Worm (Caenorhabditis elegans): ENCODE data around the gene pes-5.

pes-5 gene

DNA sequence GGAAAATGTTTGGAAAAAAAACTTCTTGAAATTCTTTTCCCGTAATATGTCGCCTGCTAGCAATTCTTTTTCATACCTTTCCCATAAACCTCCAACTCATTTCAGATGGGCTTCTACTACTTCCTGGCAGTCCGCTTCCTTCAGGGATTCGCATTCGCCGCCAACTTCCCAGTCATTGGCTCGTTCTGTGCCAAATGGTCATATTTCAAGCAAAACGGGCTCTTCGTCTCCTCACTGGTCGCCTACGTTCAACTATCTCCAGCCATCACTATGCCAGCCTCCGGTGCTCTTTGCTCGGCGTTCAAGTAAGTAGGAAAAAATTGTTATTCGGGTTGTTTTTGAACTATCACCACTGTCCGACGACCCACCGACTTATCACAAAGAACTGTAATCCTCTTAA, 14.3 kb upstream of the pes-5 start:
- TF ChIP-seq dao-5 (tag; optimal IDR thresholded peaks at IDR 0.05): no peak
- no peak for TF ChIP-seq him-1 (tag; optimal IDR thresholded peaks at IDR 0.05)
- no peak for TF ChIP-seq W03F9.2 (tag; optimal IDR thresholded peaks at IDR 0.05)

DNA sequence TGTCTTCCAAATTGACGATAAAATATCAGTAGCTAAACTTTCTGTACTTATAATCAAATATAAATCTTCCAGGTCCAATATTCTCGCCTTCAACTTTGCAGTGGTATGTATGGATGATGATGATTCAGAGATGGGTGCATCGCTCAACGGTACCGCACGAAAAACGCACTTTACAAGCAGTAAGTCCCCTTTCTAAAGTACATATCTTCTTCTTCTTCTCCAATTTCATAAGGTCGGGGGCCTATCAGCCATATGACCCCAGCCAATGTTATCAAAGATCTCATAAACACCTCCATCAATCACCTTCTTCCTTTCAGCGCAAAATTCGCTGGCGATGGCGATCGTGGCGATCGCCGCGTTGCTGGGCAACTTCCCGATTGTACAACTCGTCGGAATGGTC, 13.6 kb upstream of the pes-5 start:
- no peak for TF ChIP-seq dao-5 (tag; optimal IDR thresholded peaks at IDR 0.05)
- TF ChIP-seq him-1 (tag; optimal IDR thresholded peaks at IDR 0.05): no peak
- no peak for TF ChIP-seq W03F9.2 (tag; optimal IDR thresholded peaks at IDR 0.05)

DNA sequence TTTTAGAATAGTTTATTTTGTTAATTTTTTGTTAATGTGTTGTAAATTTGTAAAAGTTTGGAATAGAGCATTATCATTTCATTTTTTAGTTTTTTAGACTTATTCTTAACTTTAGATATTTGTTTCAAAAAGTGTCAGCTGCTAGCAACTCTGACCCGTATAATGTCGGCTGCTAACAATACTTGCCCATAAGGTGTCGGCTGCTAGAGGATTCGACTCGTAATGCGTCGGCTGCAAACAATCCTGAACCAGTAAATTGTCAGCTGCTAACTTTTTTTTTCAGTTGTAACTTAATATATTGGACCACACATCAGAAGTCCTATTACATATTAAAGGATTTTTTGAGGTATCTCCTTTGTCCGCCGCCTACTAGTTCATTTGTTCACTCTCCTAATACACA, 12.9 kb upstream of the pes-5 start:
- TF ChIP-seq W03F9.2 (tag; optimal IDR thresholded peaks at IDR 0.05): no peak
- no peak for TF ChIP-seq dao-5 (tag; optimal IDR thresholded peaks at IDR 0.05)

DNA sequence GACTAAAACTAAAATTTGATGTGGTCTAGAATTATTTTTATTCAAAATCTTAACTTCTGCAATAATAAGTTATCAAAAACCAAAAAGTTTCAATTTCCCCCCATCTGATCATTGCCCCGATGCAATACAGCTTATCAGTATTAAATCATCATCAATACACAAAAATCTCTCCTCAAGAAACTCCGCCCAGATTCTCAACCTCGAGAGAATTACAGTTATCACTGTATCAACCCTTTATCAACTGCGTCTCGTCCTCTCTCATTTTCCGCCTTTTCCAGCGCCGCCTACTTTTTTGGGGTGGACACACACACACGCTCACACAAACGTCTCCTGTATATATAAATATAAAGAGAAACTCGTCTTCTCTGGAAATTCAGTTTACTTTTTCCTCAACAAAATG, 12.5 kb upstream of the pes-5 start, which contains the start of gene T27D12.1:
Gene T27D12.1 (plus strand): TSS at position 301 of the 400 bp plus-strand sequence.
- TF ChIP-seq him-1 (tag; optimal IDR thresholded peaks at IDR 0.05): no peak

DNA sequence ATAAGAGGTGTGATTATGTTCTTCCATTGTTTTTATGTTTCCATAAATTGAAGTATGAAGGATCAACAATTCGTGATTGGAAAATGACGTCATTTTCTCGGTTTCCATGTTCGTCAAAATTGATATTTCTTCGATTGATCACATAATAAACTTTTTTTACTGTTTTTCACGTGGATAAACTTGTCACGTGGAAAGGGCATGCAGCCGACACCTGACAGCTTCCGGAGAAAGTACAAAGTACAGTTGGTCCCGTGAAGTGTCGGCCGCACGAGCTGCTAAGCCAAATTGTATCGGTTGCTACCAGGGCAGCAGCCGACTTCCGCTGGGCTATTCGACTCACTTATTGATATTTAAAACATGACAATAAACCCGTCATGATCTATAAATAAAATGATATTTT, 11.8 kb upstream of the pes-5 start:
- TF ChIP-seq dao-5 (tag; optimal IDR thresholded peaks at IDR 0.05) (no peak), W03F9.2 (tag; optimal IDR thresholded peaks at IDR 0.05) (no peak), him-1 (tag; optimal IDR thresholded peaks at IDR 0.05) (no peak)

DNA sequence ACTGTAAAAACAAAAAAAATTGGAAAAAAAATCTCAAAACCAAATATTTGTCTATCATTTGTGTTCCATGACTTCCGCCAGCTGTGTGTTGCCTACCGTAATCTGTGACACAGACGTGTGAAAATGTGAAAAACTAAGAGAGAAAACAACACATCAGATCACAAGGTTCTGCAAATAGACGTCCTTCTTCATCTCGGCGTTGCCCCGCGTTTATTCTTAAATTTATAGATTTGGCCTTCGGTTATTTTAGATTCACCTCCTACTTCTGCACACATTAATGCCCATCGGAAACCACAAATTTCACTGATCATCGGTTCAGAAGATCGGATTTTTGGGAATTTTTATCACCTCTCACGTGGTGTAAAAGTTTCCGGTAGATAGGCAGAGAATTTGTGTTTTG, 9.3 kb upstream of the pes-5 start:
- TF ChIP-seq dao-5 (tag; optimal IDR thresholded peaks at IDR 0.05): no peak
- no peak for TF ChIP-seq W03F9.2 (tag; optimal IDR thresholded peaks at IDR 0.05)
- no peak for TF ChIP-seq him-1 (tag; optimal IDR thresholded peaks at IDR 0.05)

DNA sequence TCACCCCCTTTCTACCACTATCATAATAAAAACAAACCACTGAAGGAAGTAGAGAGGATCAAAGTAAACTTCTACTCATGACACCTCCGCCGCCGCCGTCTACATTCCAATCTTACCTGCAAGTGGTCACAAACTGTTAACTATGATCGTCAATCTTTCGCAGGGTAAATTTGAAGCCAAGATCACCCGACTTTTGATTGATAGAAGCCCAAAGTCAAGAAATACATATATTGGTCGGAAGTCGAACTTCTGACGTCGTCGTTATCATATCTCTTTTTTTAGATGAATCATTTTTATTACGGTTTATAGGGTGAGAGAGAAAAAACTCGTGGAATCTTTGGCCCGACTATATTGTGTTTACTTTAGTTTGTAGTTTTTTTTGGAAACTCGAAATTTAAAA, 8.5 kb upstream of the pes-5 start:
- TF ChIP-seq dao-5 (tag; optimal IDR thresholded peaks at IDR 0.05): no peak

DNA sequence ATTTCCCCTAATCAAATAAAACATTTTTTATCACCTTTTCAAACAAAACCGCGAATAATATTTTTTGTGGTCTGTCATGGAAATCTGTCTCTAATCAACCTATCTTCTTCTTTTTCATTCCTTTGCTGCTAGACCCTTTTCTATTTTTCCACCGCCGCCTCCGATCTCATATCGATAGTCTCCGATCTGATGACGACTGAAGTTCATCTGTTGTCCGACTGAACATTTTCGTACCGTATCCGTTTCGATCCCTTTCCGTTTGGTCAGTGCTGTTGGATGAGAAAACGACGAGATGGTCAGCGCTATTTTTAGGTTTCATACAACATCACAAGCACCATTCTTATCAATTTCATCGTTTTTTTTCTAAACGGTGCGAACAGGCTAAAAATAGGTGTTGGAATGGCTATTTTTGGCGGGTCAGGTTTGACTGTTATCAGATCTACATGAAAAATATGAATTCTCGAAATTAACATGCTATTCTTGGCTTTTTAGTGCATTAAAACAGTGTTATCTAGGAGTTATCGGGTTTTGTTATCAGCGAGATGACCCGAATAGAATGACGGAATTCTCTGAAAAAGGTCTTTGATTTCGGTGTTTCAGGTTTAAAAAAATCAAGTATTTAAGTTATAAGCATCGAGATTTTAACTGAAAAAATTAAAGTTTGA, 6.9 kb upstream of the pes-5 start:
- TF ChIP-seq him-1 (tag; optimal IDR thresholded peaks at IDR 0.05): no peak
- no peak for TF ChIP-seq dao-5 (tag; optimal IDR thresholded peaks at IDR 0.05)
- TF ChIP-seq W03F9.2 (tag; optimal IDR thresholded peaks at IDR 0.05): no peak

DNA sequence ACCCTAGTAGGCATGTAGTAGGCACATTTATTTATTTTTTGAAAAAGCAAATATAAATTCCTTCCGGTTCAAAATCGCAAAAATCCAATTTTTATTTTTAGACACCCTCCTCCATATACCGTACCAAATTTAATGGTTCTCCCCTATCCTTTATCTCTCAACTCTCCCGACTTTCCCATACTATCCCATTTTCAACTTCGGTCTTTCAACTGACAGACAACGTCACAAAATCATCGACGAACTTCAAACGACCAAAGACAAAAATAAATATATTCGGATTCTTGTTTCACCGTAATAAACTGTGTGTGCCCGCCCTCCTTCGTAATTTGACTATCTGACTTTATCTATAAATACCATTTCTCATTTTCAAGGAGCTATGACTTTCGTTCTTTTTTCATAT, 5.4 kb upstream of the pes-5 start, which contains the start of gene T27D12.6:
Gene T27D12.6 (plus strand): TSS at position 301 of the 400 bp plus-strand sequence.
- TF ChIP-seq dao-5 (tag; optimal IDR thresholded peaks at IDR 0.05) (no peak), W03F9.2 (tag; optimal IDR thresholded peaks at IDR 0.05) (no peak), him-1 (tag; optimal IDR thresholded peaks at IDR 0.05) (no peak)

DNA sequence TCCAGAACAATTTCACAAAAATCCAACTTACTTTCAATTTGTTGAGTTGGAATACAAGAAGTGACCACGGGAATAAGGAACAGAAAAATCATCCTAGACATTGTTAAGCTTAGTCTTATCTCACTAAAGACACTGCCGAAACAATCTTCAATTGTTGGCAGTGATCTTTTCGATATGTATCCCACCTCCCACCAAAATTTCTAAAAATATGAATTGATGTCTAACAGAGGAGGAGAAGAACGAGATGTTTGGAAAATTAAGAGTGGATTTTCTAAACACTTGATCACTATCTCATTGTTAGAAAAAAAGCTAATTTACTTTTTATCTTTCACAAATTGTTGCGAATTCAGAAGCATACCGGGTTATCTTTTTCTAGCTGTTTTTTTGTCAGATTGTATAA, 2.7 kb upstream of the pes-5 start, which contains the start of gene clec-144:
Gene clec-144 (minus strand): TSS at position 101 of the 400 bp plus-strand sequence.
- TF ChIP-seq W03F9.2 (tag; optimal IDR thresholded peaks at IDR 0.05): no peak
- TF ChIP-seq him-1 (tag; optimal IDR thresholded peaks at IDR 0.05): no peak
- no peak for TF ChIP-seq dao-5 (tag; optimal IDR thresholded peaks at IDR 0.05)

DNA sequence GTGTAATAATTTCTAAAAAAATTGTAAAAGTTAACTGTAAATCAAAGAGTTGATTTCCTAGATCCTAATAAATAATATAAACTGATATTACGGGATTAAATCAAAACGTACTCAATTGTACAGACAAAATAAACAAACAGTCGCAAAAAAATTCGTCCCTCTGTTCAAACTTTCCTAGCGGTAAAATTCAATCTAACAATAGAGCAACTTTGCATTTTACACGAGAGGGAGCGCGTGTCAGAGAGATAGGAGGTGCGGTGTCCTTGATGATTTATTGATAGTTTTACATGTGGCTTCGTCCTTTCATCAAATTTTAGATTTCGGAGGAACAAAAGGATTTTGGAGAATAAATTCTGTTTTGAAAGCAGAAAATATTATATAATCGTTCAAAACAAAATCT, 781 bp upstream of the pes-5 start:
- TF ChIP-seq him-1 (tag; optimal IDR thresholded peaks at IDR 0.05): no peak
- TF ChIP-seq W03F9.2 (tag; optimal IDR thresholded peaks at IDR 0.05): no peak
- no peak for TF ChIP-seq dao-5 (tag; optimal IDR thresholded peaks at IDR 0.05)

DNA sequence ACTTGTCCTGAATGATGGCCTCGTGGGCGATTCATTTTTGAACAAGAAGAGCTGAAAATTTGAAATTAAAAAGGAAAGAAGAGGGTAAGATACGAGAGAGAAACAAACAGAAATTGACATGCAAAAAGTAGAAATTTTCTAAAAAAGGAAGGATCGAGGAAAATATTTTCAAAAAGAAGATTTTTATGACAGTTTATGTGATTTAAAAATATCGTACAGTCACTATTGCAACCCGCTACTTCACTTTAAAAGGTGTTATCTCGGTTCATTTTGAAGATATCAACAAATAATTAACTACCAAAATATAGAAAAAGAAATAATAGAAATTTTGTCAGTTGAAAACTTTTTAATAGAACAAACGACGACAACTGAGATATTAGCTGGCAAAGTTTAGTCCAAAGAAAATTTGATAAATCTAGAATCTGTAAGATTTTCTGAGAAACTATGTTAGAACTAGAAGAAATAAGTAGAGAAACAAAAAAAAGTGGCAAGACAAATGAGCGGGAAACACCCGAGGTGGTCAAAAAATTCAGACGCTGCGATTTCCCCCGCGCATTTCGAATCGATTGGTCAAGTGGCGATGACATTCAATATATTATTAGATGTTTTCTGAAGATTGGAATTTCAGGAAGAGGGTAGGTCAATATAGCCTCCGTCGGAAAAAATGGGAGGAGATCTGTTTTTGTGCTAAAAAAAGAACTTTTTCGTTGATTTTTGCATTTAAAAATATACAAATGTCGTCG, 6.1 kb downstream of the pes-5 start, which contains the start of gene Y6D1A.1:
Gene Y6D1A.1 (minus strand): TSS at position 51 of the 743 bp plus-strand sequence.
- TF ChIP-seq W03F9.2 (tag; optimal IDR thresholded peaks at IDR 0.05) (no peak), dao-5 (tag; optimal IDR thresholded peaks at IDR 0.05) (no peak), him-1 (tag; optimal IDR thresholded peaks at IDR 0.05) (no peak)

DNA sequence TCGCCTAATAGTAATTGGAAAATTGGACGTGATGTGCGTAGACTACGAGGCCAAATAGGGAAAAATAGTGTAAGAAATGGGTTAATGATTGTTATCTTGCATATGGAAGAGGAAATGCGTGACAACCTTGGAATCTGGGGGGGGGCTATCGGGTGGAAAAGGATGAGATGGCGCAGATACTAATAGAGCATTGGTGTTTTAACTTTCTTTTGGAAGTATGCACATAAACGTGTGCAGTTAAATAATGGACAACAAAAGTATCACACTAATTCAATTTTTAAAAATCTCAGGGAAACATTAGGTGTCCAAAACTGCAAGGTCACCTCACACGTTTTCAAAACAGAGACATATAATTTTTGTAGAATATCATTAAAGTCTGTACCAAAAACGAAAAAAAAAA, 10.0 kb downstream of the pes-5 start, which contains the start of gene Y6D1A.2:
Gene Y6D1A.2 (minus strand): TSS at position 101 of the 400 bp plus-strand sequence.
- TF ChIP-seq dao-5 (tag; optimal IDR thresholded peaks at IDR 0.05): no peak
- TF ChIP-seq W03F9.2 (tag; optimal IDR thresholded peaks at IDR 0.05): no peak
- no peak for TF ChIP-seq him-1 (tag; optimal IDR thresholded peaks at IDR 0.05)

DNA sequence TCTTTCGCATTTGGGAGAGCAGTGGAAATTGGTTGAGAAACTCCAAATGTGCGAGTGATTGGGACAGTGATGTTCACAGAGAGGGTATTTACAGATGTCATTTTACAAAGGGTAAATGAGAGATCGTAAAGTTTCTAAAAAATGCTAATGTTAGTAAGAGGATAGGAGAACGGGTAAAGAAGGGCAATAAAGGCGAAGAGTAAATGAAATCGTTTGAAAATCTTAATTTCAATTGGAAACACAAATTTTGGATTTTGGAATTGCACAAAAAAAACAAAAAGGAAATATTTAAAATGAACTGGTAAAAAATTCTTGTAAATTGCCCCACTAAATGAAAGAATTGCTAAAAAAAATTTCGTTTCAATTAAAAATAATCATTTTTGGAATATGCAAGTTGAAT, 13.3 kb downstream of the pes-5 start, which contains the start of gene pap-3:
Gene pap-3 (minus strand): TSS at position 101 of the 400 bp plus-strand sequence.
- TF ChIP-seq W03F9.2 (tag; optimal IDR thresholded peaks at IDR 0.05): no peak

DNA sequence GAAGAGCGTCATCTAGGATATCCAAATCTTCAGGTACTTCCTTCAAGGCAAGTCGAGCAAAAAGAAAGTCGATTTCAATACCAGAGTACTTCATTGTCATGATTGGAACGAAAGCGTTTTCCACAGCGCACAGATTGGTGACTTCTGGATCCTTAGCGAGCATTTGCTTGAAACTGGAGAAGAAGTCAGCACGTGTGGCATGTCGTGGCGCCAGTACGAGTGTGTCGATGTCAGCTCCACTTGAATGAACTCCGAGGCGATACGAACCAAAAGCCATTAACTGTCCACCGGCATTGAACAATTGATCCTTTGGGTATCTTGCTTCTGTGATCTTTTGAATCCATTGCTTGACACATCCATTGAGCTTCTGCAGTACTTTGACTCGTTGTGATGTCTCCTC, 13.8 kb downstream of the pes-5 start:
- TF ChIP-seq dao-5 (tag; optimal IDR thresholded peaks at IDR 0.05): no peak
- no peak for TF ChIP-seq him-1 (tag; optimal IDR thresholded peaks at IDR 0.05)
- no peak for TF ChIP-seq W03F9.2 (tag; optimal IDR thresholded peaks at IDR 0.05)
